Fruit fly (Drosophila melanogaster) whole organism, wandering third instar larva: ENCODE results near the gene M6.

Experiments used
- Abd-B ChIP-seq: fragments of >200 bp; optimal IDR thresholded peaks from 2 replicates; lab custom pipeline; 2017; ENCODE audit warnings: missing biosample characterization, missing genetic modification characterization
- CG32264 ChIP-seq: fragments of 200-800 bp; sonication (Bioruptor generic); optimal IDR thresholded peaks from 2 replicates; lab custom pipeline; 2016; ENCODE audit warnings: missing biosample characterization, missing genetic modification characterization
- HLH106 ChIP-seq: fragments of 200-800 bp; optimal IDR thresholded peaks from 3 replicates; lab custom pipeline; 2019; ENCODE audit warnings: missing biosample characterization, mild to moderate bottlenecking, missing genetic modification characterization, moderate library complexity
- Jra ChIP-seq: sonication (Bioruptor generic); optimal IDR thresholded peaks from 2 replicates; lab custom pipeline; 2016; ENCODE audit warnings: missing biosample characterization, missing genetic modification characterization
- Myc ChIP-seq: fragments of >200 bp; optimal IDR thresholded peaks from 2 replicates; lab custom pipeline; 2017
- Rel ChIP-seq, 2 experiments: fragments of 200-800 bp; sonication (Bioruptor generic) in 1 of 2; optimal IDR thresholded peaks; 2 replicates in 1 of 2; 3 replicates in 1 of 2; lab custom pipeline; 2016 to 2019; ENCODE audit warnings: mild to moderate bottlenecking in 2 of 2, missing biosample characterization in 2 of 2, missing genetic modification characterization in 2 of 2, moderate library complexity in 1 of 2
- Vsx2 ChIP-seq: fragments of 200-300, 225-300 bp; sonication (Bioruptor generic); optimal IDR thresholded peaks from 2 replicates; lab custom pipeline; 2018; ENCODE audit warnings: missing biosample characterization, missing genetic modification characterization; ENCODE audit not compliant: partially characterized antibody
- dl ChIP-seq, 2 experiments: fragments of 175-275, 200-275 bp in 1 of 2; fragments of 200-275 bp in 1 of 2; sonication (Bioruptor generic); optimal IDR thresholded peaks; lab custom pipeline; 2018; ENCODE audit warnings: mild to moderate bottlenecking in 2 of 2, missing biosample characterization in 2 of 2, missing genetic modification characterization in 2 of 2, moderate library complexity in 2 of 2; ENCODE audit not compliant: partially characterized antibody in 2 of 2, insufficient read depth in 1 of 2
- dsf ChIP-seq: sonication (Bioruptor generic); optimal IDR thresholded peaks from 2 replicates; lab custom pipeline; 2016; ENCODE audit warnings: missing biosample characterization, missing genetic modification characterization, borderline replicate concordance
- foxo ChIP-seq, 2 experiments: fragments of 200-800 bp; sonication (Bioruptor generic); optimal IDR thresholded peaks; 2 replicates in 1 of 2; 3 replicates in 1 of 2; lab custom pipeline; 2016 to 2017; ENCODE audit warnings: missing biosample characterization in 2 of 2, missing genetic modification characterization in 2 of 2
- fru ChIP-seq: fragments of 200-800 bp; sonication (Bioruptor generic); optimal IDR thresholded peaks from 3 replicates; lab custom pipeline; 2016; ENCODE audit warnings: missing biosample characterization, mild to moderate bottlenecking, missing genetic modification characterization
- lola ChIP-seq: fragments of >200 bp; optimal IDR thresholded peaks from 2 replicates; lab custom pipeline; 2017; ENCODE audit warnings: missing biosample characterization, missing genetic modification characterization
- pan ChIP-seq: fragments of >200 bp; optimal IDR thresholded peaks from 2 replicates; lab custom pipeline; 2017
- psq ChIP-seq: fragments of 200-800 bp; sonication (Bioruptor generic); optimal IDR thresholded peaks from 3 replicates; lab custom pipeline; 2017; ENCODE audit warnings: missing biosample characterization, mild to moderate bottlenecking, missing genetic modification characterization, moderate library complexity

DNA sequence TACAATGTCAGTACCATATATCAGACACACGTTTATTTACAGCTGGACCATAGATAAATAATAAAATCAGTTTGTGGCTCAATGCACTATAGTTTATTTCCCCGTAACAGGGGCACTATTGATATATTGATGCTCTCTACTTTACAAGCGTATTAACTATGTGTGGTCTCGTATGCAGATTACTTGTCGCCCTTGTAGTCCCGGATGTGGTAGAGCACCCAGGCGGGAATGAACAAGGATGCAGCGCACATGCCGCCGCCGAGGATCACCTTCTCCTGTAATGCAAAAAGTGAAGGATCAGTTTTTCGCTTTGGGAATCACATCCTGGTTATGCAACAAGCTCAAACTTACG, 31.2 kb downstream of the M6 start:
- TF ChIP-seq psq (GFP tag; lab: Kevin White, UChicago) (no peak), dsf (GFP tag; lab: Kevin White, UChicago) (no peak), Abd-B (no peak), pan (no peak), Jra (GFP tag; lab: Kevin White, UChicago) (no peak), Rel (GFP tag; optimal IDR thresholded peaks at IDR 0.05; lab: Kevin White, UChicago) (no peak), Rel (tag; optimal IDR thresholded peaks at IDR 0.05; lab: Kevin White, UChicago) (no peak), foxo (GFP tag; optimal IDR thresholded peaks at IDR 0.05; lab: Kevin White, UChicago) (no peak), dl (GFP tag; optimal IDR thresholded peaks at IDR 0.05; lab: Kevin White, UChicago; ENCODE audit: insufficient read depth in 1 of 2, partially characterized antibody in 2 of 2) (no peak), Vsx2 (GFP tag; lab: Kevin White, UChicago) (no peak), CG32264 (no peak), Myc (lab: Kevin White, UChicago) (no peak), lola (no peak), fru (GFP tag; lab: Kevin White, UChicago) (no peak), HLH106 (no peak)
